Worm (Caenorhabditis elegans) whole organism, L4 larva: ENCODE measurements around the gene F19C7.8.

Source experiments
- ama-1 ChIP-seq: fragments of 150-350 bp; optimal IDR thresholded peaks from 2 replicates; lab custom pipeline; 2014; ENCODE audit warnings: inconsistent platforms, mixed read lengths
- dpl-1 ChIP-seq: fragments of 150-350 bp; optimal IDR thresholded peaks from 2 replicates; lab custom pipeline; 2014; ENCODE audit warnings: missing biosample characterization, missing genetic modification reagents, missing genetic modification characterization
- lin-13 ChIP-seq: fragments of 150-350 bp; optimal IDR thresholded peaks from 2 replicates; lab custom pipeline; 2014; ENCODE audit warnings: missing biosample characterization, missing genetic modification reagents, missing genetic modification characterization
- nhr-11 ChIP-seq: fragments of 150-350 bp; optimal IDR thresholded peaks from 2 replicates; lab custom pipeline; 2014; ENCODE audit warnings: missing biosample characterization, missing genetic modification characterization
- rbr-2 ChIP-seq: sonication (generic microtip); optimal IDR thresholded peaks from 2 replicates; lab custom pipeline; 2016; ENCODE audit warnings: missing genotype, missing genetic modification characterization, missing compliant biosample characterization

DNA sequence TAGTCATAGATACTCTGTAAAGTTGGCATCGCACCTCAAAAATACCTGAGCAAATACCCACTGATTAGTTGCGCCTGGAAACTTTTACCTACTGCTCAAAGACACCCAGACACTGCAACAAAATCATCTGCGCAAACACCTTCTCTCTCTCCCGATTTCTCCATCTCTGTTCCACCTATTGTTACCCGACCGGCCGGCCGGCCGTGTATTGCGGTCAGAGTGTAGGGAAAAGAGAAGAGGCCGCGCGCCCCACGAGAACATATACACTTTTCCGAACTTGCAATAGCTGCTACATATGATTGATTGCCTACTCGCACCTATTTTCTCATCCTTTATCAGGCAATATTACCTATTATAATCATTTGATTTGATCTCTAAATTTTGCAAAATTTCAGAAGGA is 49.5 kb downstream of the F19C7.8 start:
- TF ChIP-seq nhr-11 (tag; lab: Kevin White, UChicago) (no peak), lin-13 (GFP tag; lab: Kevin White, UChicago) (no peak), ama-1 (lab: Kevin White, UChicago) (no peak), dpl-1 (GFP tag; lab: Kevin White, UChicago) (no peak), rbr-2 (tag; lab: Kevin White, UChicago) (peak; percentile 6)
